Fruit fly (Drosophila melanogaster) whole organism, embryonic: ENCODE results near the gene Oatp30B.

ENCODE experiments used
- Atf3 ChIP-seq: fragments of 200-800 bp; sonication (Bioruptor generic); optimal IDR thresholded peaks from 3 replicates; lab custom pipeline; 2016; ENCODE audit warnings: missing biosample characterization, missing genetic modification characterization
- CG10209 ChIP-seq: fragments of 200-800 bp; sonication (Bioruptor generic); optimal IDR thresholded peaks from 3 replicates; lab custom pipeline; 2017; ENCODE audit warnings: missing biosample characterization, mild to moderate bottlenecking, missing genetic modification characterization, missing genetic modification reagents
- CG1024 ChIP-seq: fragments of 200-800 bp; sonication (Bioruptor generic); IDR thresholded peaks from 2 replicates; pipeline ENCODE4 v1.3.6; 2022; ENCODE audit warnings: missing biosample characterization, missing genetic modification characterization
- CG12155 ChIP-seq: fragments of 200-800 bp; sonication (Bioruptor generic); optimal IDR thresholded peaks from 3 replicates; lab custom pipeline; 2016; ENCODE audit warnings: missing biosample characterization, missing genetic modification characterization
- CG12219 ChIP-seq: fragments of 200-800 bp; sonication (Bioruptor generic); optimal IDR thresholded peaks from 3 replicates; lab custom pipeline; 2018; ENCODE audit warnings: missing biosample characterization, mild to moderate bottlenecking, missing genetic modification characterization
- CG14050 ChIP-seq: fragments of 200-800 bp; sonication (Bioruptor generic); IDR thresholded peaks from 3 replicates; pipeline ENCODE4 v1.3.6; 2022; ENCODE audit warnings: missing biosample characterization, missing genetic modification characterization
- CG16779 ChIP-seq: fragments of 200-800 bp; sonication (Bioruptor generic); IDR thresholded peaks from 2 replicates; pipeline ENCODE4 v1.3.6; 2022; ENCODE audit warnings: missing biosample characterization, missing genetic modification characterization
- CG18619 ChIP-seq: fragments of 200-800 bp; sonication (Bioruptor generic); optimal IDR thresholded peaks from 3 replicates; lab custom pipeline; 2017; ENCODE audit warnings: missing biosample characterization, mild to moderate bottlenecking, missing genetic modification characterization
- CG3163 ChIP-seq: fragments of 200-800 bp; sonication (Bioruptor generic); optimal IDR thresholded peaks from 3 replicates; lab custom pipeline; 2016; ENCODE audit warnings: missing biosample characterization, missing genetic modification characterization
- CG6689 ChIP-seq: fragments of 200-800 bp; sonication (Bioruptor generic); IDR thresholded peaks from 2 replicates; pipeline ENCODE4 v1.3.6; 2022; ENCODE audit warnings: missing biosample characterization, missing genetic modification characterization
- CG7745 ChIP-seq: fragments of 200-800 bp; sonication (Bioruptor generic); optimal IDR thresholded peaks from 2 replicates; lab custom pipeline; 2018; ENCODE audit warnings: missing biosample characterization, mild to moderate bottlenecking, missing genetic modification characterization, moderate library complexity
- CG7963 ChIP-seq: fragments of 200-800 bp; sonication (Bioruptor generic); IDR thresholded peaks from 3 replicates; pipeline ENCODE4 v1.3.6; 2022; ENCODE audit warnings: missing biosample characterization, missing genetic modification characterization; ENCODE audit not compliant: partially characterized antibody
- CG8290 ChIP-seq, 3 experiments: fragments of 200-800 bp; sonication (Bioruptor generic); optimal IDR thresholded peaks; 2 replicates each; lab custom pipeline; 2016 to 2019; ENCODE audit warnings: missing biosample characterization in 3 of 3, missing genetic modification characterization in 3 of 3, mild to moderate bottlenecking in 2 of 3, moderate library complexity in 1 of 3
- CG8944 ChIP-seq: fragments of 200-800 bp; sonication (Bioruptor generic); optimal IDR thresholded peaks from 3 replicates; lab custom pipeline; 2016; ENCODE audit warnings: missing biosample characterization, missing genetic modification characterization
- CG9817 ChIP-seq: fragments of 200-800 bp; sonication (Bioruptor generic); optimal IDR thresholded peaks from 2 replicates; lab custom pipeline; 2018; ENCODE audit warnings: missing biosample characterization, mild to moderate bottlenecking, missing genetic modification characterization, moderate library complexity
- CG9876 ChIP-seq: fragments of 200-800 bp; sonication (Bioruptor generic); optimal IDR thresholded peaks from 2 replicates; lab custom pipeline; 2016; ENCODE audit warnings: missing biosample characterization, missing genetic modification characterization
- CkIIα-i1 ChIP-seq: fragments of 200-800 bp; sonication (Bioruptor generic); IDR thresholded peaks from 2 replicates; pipeline ENCODE4 v1.3.6; 2022; ENCODE audit warnings: missing biosample characterization, missing genetic modification characterization
- CoRest ChIP-seq: fragments of 200-800 bp; sonication (Bioruptor generic); optimal IDR thresholded peaks from 3 replicates; lab custom pipeline; 2018; ENCODE audit warnings: missing biosample characterization, mild to moderate bottlenecking, missing genetic modification characterization, moderate library complexity
- CrebB ChIP-seq: fragments of 200-800 bp; sonication (Bioruptor generic); optimal IDR thresholded peaks from 3 replicates; lab custom pipeline; 2018; ENCODE audit warnings: missing biosample characterization, mild to moderate bottlenecking, missing genetic modification characterization
- GATAe ChIP-seq: fragments of 200-800 bp; sonication (Bioruptor generic); conservative IDR thresholded peaks from 2 replicates; pipeline ENCODE4 v1.3.6; 2022; ENCODE audit warnings: missing biosample characterization, missing genetic modification characterization
- HLHmδ ChIP-seq: fragments of 200-800 bp; sonication (Bioruptor generic); optimal IDR thresholded peaks from 2 replicates; lab custom pipeline; 2018; ENCODE audit warnings: missing biosample characterization, mild to moderate bottlenecking, missing genetic modification characterization, moderate library complexity
- Meics ChIP-seq: fragments of 200-800 bp; sonication (Bioruptor generic); optimal IDR thresholded peaks from 2 replicates; lab custom pipeline; 2017; ENCODE audit warnings: missing biosample characterization, mild to moderate bottlenecking, missing genetic modification characterization
- Oli ChIP-seq: fragments of 200-800 bp; sonication (Bioruptor generic); optimal IDR thresholded peaks from 2 replicates; lab custom pipeline; 2018; ENCODE audit warnings: missing biosample characterization, mild to moderate bottlenecking, missing genetic modification characterization, moderate library complexity
- Ravus ChIP-seq: fragments of 200-800 bp; sonication (Bioruptor generic); IDR thresholded peaks from 2 replicates; pipeline ENCODE4 v1.3.6; 2022; ENCODE audit warnings: missing biosample characterization, missing genetic modification characterization
- Sin3A ChIP-seq: fragments of >200 bp; optimal IDR thresholded peaks from 2 replicates; lab custom pipeline; 2018
- ash1 ChIP-seq: fragments of 200-800 bp; sonication (Bioruptor generic); optimal IDR thresholded peaks from 2 replicates; lab custom pipeline; 2018; ENCODE audit warnings: missing biosample characterization, mild to moderate bottlenecking, missing genetic modification characterization
- ato ChIP-seq: fragments of 200-800 bp; sonication (Bioruptor generic); IDR thresholded peaks from 2 replicates; pipeline ENCODE4 v1.3.6; 2022; ENCODE audit warnings: missing biosample characterization, missing genetic modification characterization; ENCODE audit not compliant: partially characterized antibody
- bbx ChIP-seq: fragments of 200-800 bp; sonication (Bioruptor generic); IDR thresholded peaks from 2 replicates; pipeline ENCODE4 v1.3.6; 2022; ENCODE audit warnings: missing biosample characterization, missing genetic modification characterization; ENCODE audit not compliant: partially characterized antibody
- bsh ChIP-seq, 2 experiments: fragments of 200-800 bp; sonication (Bioruptor generic); optimal IDR thresholded peaks; 2 replicates each; lab custom pipeline; 2017 to 2018; ENCODE audit warnings: mild to moderate bottlenecking in 2 of 2, missing biosample characterization in 2 of 2, missing genetic modification characterization in 2 of 2, moderate library complexity in 1 of 2
- cas ChIP-seq: fragments of 200-800 bp; sonication (Bioruptor generic); IDR thresholded peaks from 2 replicates; pipeline ENCODE4 v1.3.6; 2022; ENCODE audit warnings: missing biosample characterization, missing genetic modification characterization
- caup ChIP-seq: fragments of 200-800 bp; sonication (Bioruptor generic); optimal IDR thresholded peaks from 3 replicates; lab custom pipeline; 2017; ENCODE audit warnings: missing biosample characterization, mild to moderate bottlenecking, missing genetic modification characterization, moderate library complexity; ENCODE audit not compliant: severe bottlenecking
- crp ChIP-seq, 2 experiments: fragments of 200-800 bp; sonication (Bioruptor generic); optimal IDR thresholded peaks; 2 replicates in 1 of 2; 3 replicates in 1 of 2; lab custom pipeline; 2017; ENCODE audit warnings: missing biosample characterization in 2 of 2, missing genetic modification characterization in 2 of 2, mild to moderate bottlenecking in 1 of 2, moderate library complexity in 1 of 2
- dan ChIP-seq: fragments of 200-800 bp; sonication (Bioruptor generic); IDR thresholded peaks from 2 replicates; pipeline ENCODE4 v1.3.6; 2022; ENCODE audit warnings: missing biosample characterization, missing genetic modification characterization
- dpn ChIP-seq, 2 experiments: fragments of 200-800 bp; sonication (Bioruptor generic); optimal IDR thresholded peaks; 3 replicates each; lab custom pipeline; 2016; ENCODE audit warnings: missing biosample characterization in 2 of 2, missing genetic modification characterization in 2 of 2
- dysf ChIP-seq: fragments of 200-800 bp; sonication (Bioruptor generic); IDR thresholded peaks from 3 replicates; pipeline ENCODE4 v1.3.6; 2022; ENCODE audit warnings: missing biosample characterization, missing genetic modification characterization
- fru ChIP-seq: fragments of >200 bp; optimal IDR thresholded peaks from 2 replicates; lab custom pipeline; 2017
- ftz-f1 ChIP-seq: fragments of 200-800 bp; sonication (Bioruptor generic); optimal IDR thresholded peaks from 2 replicates; lab custom pipeline; 2016; ENCODE audit warnings: missing biosample characterization, missing genetic modification characterization
- jing ChIP-seq: fragments of 200-800 bp; sonication (Bioruptor generic); optimal IDR thresholded peaks from 2 replicates; lab custom pipeline; 2018; ENCODE audit warnings: missing biosample characterization, mild to moderate bottlenecking, missing genetic modification characterization
- peb ChIP-seq: fragments of 200-800 bp; sonication (Bioruptor generic); IDR thresholded peaks from 2 replicates; pipeline ENCODE4 v1.3.6; 2022; ENCODE audit warnings: missing biosample characterization, missing genetic modification characterization
- pita ChIP-seq: fragments of 200-800 bp; sonication (Bioruptor generic); optimal IDR thresholded peaks from 2 replicates; lab custom pipeline; 2017; ENCODE audit warnings: missing biosample characterization, mild to moderate bottlenecking, missing genetic modification characterization
- psq ChIP-seq: fragments of 200-800 bp; sonication (Bioruptor generic); optimal IDR thresholded peaks from 2 replicates; lab custom pipeline; 2017; ENCODE audit warnings: missing biosample characterization, missing genetic modification characterization
- scrt ChIP-seq: fragments of 200-800 bp; sonication (Bioruptor generic); optimal IDR thresholded peaks from 2 replicates; lab custom pipeline; 2018; ENCODE audit warnings: missing biosample characterization, mild to moderate bottlenecking, missing genetic modification characterization, moderate library complexity
- sens ChIP-seq: fragments of 200-800 bp; sonication (Bioruptor generic); peaks from one replicate; lab custom pipeline; 2016; ENCODE audit warnings: missing biosample characterization, missing genetic modification characterization
- sim ChIP-seq: fragments of 200-800 bp; sonication (Bioruptor generic); IDR thresholded peaks from 2 replicates; pipeline ENCODE4 v1.3.6; 2022; ENCODE audit warnings: missing biosample characterization, missing genetic modification characterization
- sna ChIP-seq: fragments of 200-800 bp; sonication (Bioruptor generic); IDR thresholded peaks from 2 replicates; pipeline ENCODE4 v1.3.6; 2022; ENCODE audit warnings: missing biosample characterization, missing genetic modification characterization; ENCODE audit not compliant: partially characterized antibody
- so ChIP-seq: fragments of 200-800 bp; sonication (Bioruptor generic); IDR thresholded peaks from 3 replicates; pipeline ENCODE4 v1.3.6; 2022; ENCODE audit warnings: missing biosample characterization, missing genetic modification characterization
- ssp ChIP-seq: fragments of 200-800 bp; sonication (Bioruptor generic); IDR thresholded peaks from 2 replicates; pipeline ENCODE4 v1.3.6; 2022; ENCODE audit warnings: missing biosample characterization, missing genetic modification characterization
- tup ChIP-seq: fragments of 200-800 bp; sonication (Bioruptor generic); optimal IDR thresholded peaks from 2 replicates; lab custom pipeline; 2016; ENCODE audit warnings: missing biosample characterization, mild to moderate bottlenecking, missing genetic modification characterization, moderate library complexity
- vvl ChIP-seq: fragments of 200-800 bp; sonication (Bioruptor generic); IDR thresholded peaks from 2 replicates; pipeline ENCODE4 v1.3.6; 2022; ENCODE audit warnings: missing biosample characterization, missing genetic modification characterization
- z ChIP-seq: fragments of 200-800 bp; sonication (Bioruptor generic); IDR thresholded peaks from 3 replicates; pipeline ENCODE4 v1.3.6; 2022; ENCODE audit warnings: missing biosample characterization, missing genetic modification characterization

The Oatp30B gene

DNA sequence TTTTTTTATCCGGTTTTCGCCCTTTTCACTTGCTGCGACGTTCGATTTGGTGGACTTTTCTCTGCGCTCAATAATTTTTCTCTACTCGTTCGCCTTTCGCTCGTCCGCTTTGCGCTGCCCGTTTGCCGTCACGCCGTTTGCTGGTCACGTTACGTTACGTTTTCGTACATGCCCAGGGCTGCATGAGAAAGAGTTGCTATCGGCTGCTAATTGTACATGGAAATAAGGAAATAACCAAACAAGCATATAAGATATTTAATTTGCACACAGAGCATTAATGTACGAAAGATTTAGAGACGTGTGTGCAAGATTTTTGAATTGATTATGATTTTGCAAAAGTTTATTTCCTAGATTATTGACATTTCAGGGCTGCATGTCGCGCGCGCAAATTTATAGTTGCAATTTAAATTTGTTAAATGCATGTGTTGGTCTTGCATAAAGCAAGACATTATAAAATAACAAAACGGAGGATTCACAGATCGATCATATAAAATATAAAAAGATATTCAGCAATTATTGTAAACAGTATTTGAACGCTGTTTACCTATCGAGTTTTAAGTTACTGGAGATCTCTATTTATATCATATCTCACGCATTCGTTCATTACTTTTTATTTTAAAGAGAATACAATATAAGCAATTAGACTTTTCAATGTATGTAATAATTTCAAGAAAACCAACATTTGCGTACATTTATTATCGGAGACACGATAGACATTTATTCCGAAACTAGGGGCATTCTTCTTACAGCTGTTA lies 26.2 kb upstream of the Oatp30B start, which contains the start of gene Gdi (continued):
- TF ChIP-seq bsh (GFP tag; optimal IDR thresholded peaks at IDR 0.05; lab: Kevin White, UChicago) (peak in 1 of 2 experiments; percentile 5), GATAe (GFP tag; lab: Robert Waterston, UW) (no peak), HLHmδ (GFP tag; lab: Kevin White, UChicago) (no peak), CG9817 (tag; lab: Kevin White, UChicago) (peak; percentile 63), sim (GFP tag; lab: Robert Waterston, UW) (no peak), Meics (GFP tag; lab: Kevin White, UChicago) (no peak), sens (peak; percentile 18), CkIIα-i1 (GFP tag; lab: Robert Waterston, UW) (no peak), jing (GFP tag; lab: Kevin White, UChicago) (no peak), CG18619 (GFP tag; lab: Kevin White, UChicago) (no peak), bbx (no peak; the same call in 1 of the 2 replicates), CrebB (tag; lab: Kevin White, UChicago) (no peak), z (no peak), CG8944 (peak; percentile 40), CG9876 (GFP tag; lab: Kevin White, UChicago) (no peak), Atf3 (GFP tag; lab: Kevin White, UChicago) (no peak), scrt (no peak), CG8290 (GFP tag; optimal IDR thresholded peaks at IDR 0.05; lab: Kevin White, UChicago) (no peak), CG8290 (tag; optimal IDR thresholded peaks at IDR 0.05; lab: Kevin White, UChicago) (peak in 1 of 2 experiments; percentile 44), Oli (tag; lab: Kevin White, UChicago) (no peak), peb (GFP tag; lab: Robert Waterston, UW) (no peak), CoRest (peak; percentile 42), so (GFP tag; lab: Robert Waterston, UW) (no peak), dan (GFP tag; lab: Robert Waterston, UW) (no peak), CG16779 (GFP tag; lab: Robert Waterston, UW) (no peak), sna (GFP tag; lab: Robert Waterston, UW) (0 out of 2 replicates have a peak, but pooled peaks have one; percentile 20), caup (GFP tag; lab: Kevin White, UChicago) (peak; percentile 30), crp (GFP tag; optimal IDR thresholded peaks at IDR 0.05; lab: Kevin White, UChicago) (peak in 1 of 2 experiments; percentile 81), ato (GFP tag; lab: Robert Waterston, UW) (no peak), CG12219 (GFP tag; lab: Kevin White, UChicago) (no peak), dpn (GFP tag; optimal IDR thresholded peaks at IDR 0.05; lab: Kevin White, UChicago) (peak; percentile 22 to 35), CG7963 (GFP tag; lab: Robert Waterston, UW) (no peak), CG14050 (GFP tag; lab: Robert Waterston, UW) (no peak), ash1 (GFP tag; lab: Kevin White, UChicago) (no peak), ftz-f1 (GFP tag; lab: Kevin White, UChicago) (no peak), CG3163 (GFP tag; lab: Kevin White, UChicago) (no peak), dysf (GFP tag; lab: Robert Waterston, UW) (peak; percentile 47; the same call in 1 of the 3 replicates), vvl (GFP tag; lab: Robert Waterston, UW) (peak; percentile 45; the same call in 1 of the 2 replicates), CG6689 (GFP tag; lab: Robert Waterston, UW) (no peak), ssp (GFP tag; lab: Robert Waterston, UW) (no peak), tup (GFP tag; lab: Kevin White, UChicago) (no peak), pita (GFP tag; lab: Kevin White, UChicago) (no peak), psq (GFP tag; lab: Kevin White, UChicago) (peak; percentile 94), CG1024 (no peak), Sin3A (lab: Kevin White, UChicago) (peak; percentile 29), CG10209 (GFP tag; lab: Kevin White, UChicago) (no peak), Ravus (GFP tag; lab: Robert Waterston, UW) (no peak), fru (lab: Kevin White, UChicago) (peak; percentile 30), cas (GFP tag; lab: Robert Waterston, UW) (no peak), CG7745 (tag; lab: Kevin White, UChicago) (no peak), CG12155 (peak; percentile 61)
